Worm (Caenorhabditis elegans): ENCODE results near the gene nhr-219.

Gene nhr-219

ce11 chrV:8946142-8946541 lies 19.8 kb downstream of the nhr-219 start:
- TF ChIP-seq nhr-10 (tag; optimal IDR thresholded peaks at IDR 0.05) (no peak), zag-1 (tag; optimal IDR thresholded peaks at IDR 0.05) (no peak), unc-39 (tag; optimal IDR thresholded peaks at IDR 0.05) (no peak), ztf-1 (GFP tag; conservative IDR thresholded peaks at IDR 0.05) (no peak), ceh-82 (tag; optimal IDR thresholded peaks at IDR 0.05) (no peak), ztf-4 (tag; optimal IDR thresholded peaks at IDR 0.05) (no peak), nhr-12 (tag; optimal IDR thresholded peaks at IDR 0.05) (no peak), nhr-25 (tag; optimal IDR thresholded peaks at IDR 0.05) (no peak), lin-13 (GFP tag; optimal IDR thresholded peaks at IDR 0.05) (no peak), ama-1 (optimal IDR thresholded peaks at IDR 0.05) (no peak), nhr-11 (tag; optimal IDR thresholded peaks at IDR 0.05) (no peak), lin-39 (tag; optimal IDR thresholded peaks at IDR 0.05) (no peak), aly-2 (tag; optimal IDR thresholded peaks at IDR 0.05) (no peak), nhr-77 (tag; optimal IDR thresholded peaks at IDR 0.05) (no peak), C34F6.9 (tag; optimal IDR thresholded peaks at IDR 0.05) (no peak), dmd-4 (tag; optimal IDR thresholded peaks at IDR 0.05) (no peak), lsy-2 (tag; optimal IDR thresholded peaks at IDR 0.05) (no peak)

- TF ChIP-seq nhr-237 (tag; optimal IDR thresholded peaks at IDR 0.05) (no peak), nhr-21 (tag; optimal IDR thresholded peaks at IDR 0.05) (no peak)
Measured at ce11 chrV:8944481-8944880, 21.5 kb downstream of the nhr-219 start.

ce11 chrV:8943963-8944362 lies 22.0 kb downstream of the nhr-219 start, which contains the start of gene T19A5.3:
Gene T19A5.3, minus strand, starts transcription at chrV:8944063.
- TF ChIP-seq ZK546.5 (tag; optimal IDR thresholded peaks at IDR 0.05) (no peak), crh-2 (tag; optimal IDR thresholded peaks at IDR 0.05) (no peak), nhr-11 (tag; optimal IDR thresholded peaks at IDR 0.05) (no peak), sem-4 (tag; optimal IDR thresholded peaks at IDR 0.05) (no peak), C34F6.9 (tag; optimal IDR thresholded peaks at IDR 0.05) (no peak), mdl-1 (tag; optimal IDR thresholded peaks at IDR 0.05) (no peak), mab-5 (tag; optimal IDR thresholded peaks at IDR 0.05) (no peak), skn-1 (tag; optimal IDR thresholded peaks at IDR 0.05) (no peak), mbf-1 (tag; optimal IDR thresholded peaks at IDR 0.05) (no peak), ztf-11 (tag; optimal IDR thresholded peaks at IDR 0.05) (no peak), gmeb-1 (tag; optimal IDR thresholded peaks at IDR 0.05) (no peak), nhr-129 (tag; optimal IDR thresholded peaks at IDR 0.05) (no peak), sma-9 (GFP tag; optimal IDR thresholded peaks at IDR 0.05) (no peak), sma-9 (tag; optimal IDR thresholded peaks at IDR 0.05) (no peak), nhr-6 (tag; optimal IDR thresholded peaks at IDR 0.05) (no peak), lin-11 (tag; optimal IDR thresholded peaks at IDR 0.05) (no peak), ceh-82 (tag; optimal IDR thresholded peaks at IDR 0.05) (no peak), nhr-12 (tag; optimal IDR thresholded peaks at IDR 0.05) (no peak), snpc-4 (tag; optimal IDR thresholded peaks at IDR 0.05) (no peak), egl-27 (tag; optimal IDR thresholded peaks at IDR 0.05) (no peak)

ce11 chrV:8942437-8942978 lies 23.5 kb downstream of the nhr-219 start:
- TF ChIP-seq zag-1 (tag; optimal IDR thresholded peaks at IDR 0.05) = no peak
- TF ChIP-seq nhr-25 (tag; optimal IDR thresholded peaks at IDR 0.05) = no peak
- TF ChIP-seq blmp-1 (tag; optimal IDR thresholded peaks at IDR 0.05; ENCODE audit: insufficient read depth) = peak; percentile 70
- TF ChIP-seq unc-55 (GFP tag; optimal IDR thresholded peaks at IDR 0.05) = no peak

ce11 chrV:8940419-8940818 lies 25.6 kb downstream of the nhr-219 start:
- TF ChIP-seq ztf-4 (tag; optimal IDR thresholded peaks at IDR 0.05) = no peak
- TF ChIP-seq fos-1 (tag; optimal IDR thresholded peaks at IDR 0.05) = no peak
- no peak for TF ChIP-seq elt-1 (tag; optimal IDR thresholded peaks at IDR 0.05)
- TF ChIP-seq nhr-11 (tag; optimal IDR thresholded peaks at IDR 0.05) = no peak
- TF ChIP-seq nhr-12 (tag; optimal IDR thresholded peaks at IDR 0.05) = no peak
- TF ChIP-seq nhr-77 (tag; optimal IDR thresholded peaks at IDR 0.05) = no peak
- no peak for TF ChIP-seq ztf-11 (tag; optimal IDR thresholded peaks at IDR 0.05)
- TF ChIP-seq mbf-1 (tag; optimal IDR thresholded peaks at IDR 0.05) = no peak
- TF ChIP-seq ceh-82 (tag; optimal IDR thresholded peaks at IDR 0.05) = no peak
- no peak for TF ChIP-seq ama-1 (optimal IDR thresholded peaks at IDR 0.05)
